Worm (Caenorhabditis elegans) whole organism, mixed stage, embryonic: Measurements from ENCODE around the gene fbxb-17.

Experiments used
- bed-3 ChIP-seq: fragments of 200-800 bp; sonication (Bioruptor generic); optimal IDR thresholded peaks from 3 replicates; lab custom pipeline; 2018; ENCODE audit warnings: mild to moderate bottlenecking, missing genetic modification characterization, moderate library complexity, missing compliant biosample characterization
- ces-1 ChIP-seq: fragments of 150-350 bp; optimal IDR thresholded peaks from 2 replicates; lab custom pipeline; 2014; ENCODE audit warnings: missing biosample characterization, missing genetic modification reagents, missing genetic modification characterization
- drap-1 ChIP-seq: fragments of 200-800 bp; sonication (Bioruptor generic); optimal IDR thresholded peaks from 3 replicates; lab custom pipeline; 2018; ENCODE audit warnings: mild to moderate bottlenecking, missing genetic modification characterization, missing compliant biosample characterization
- ham-2 ChIP-seq: fragments of 200-800 bp; sonication (Bioruptor generic); optimal IDR thresholded peaks from 2 replicates; lab custom pipeline; 2018; ENCODE audit warnings: mild to moderate bottlenecking, missing genetic modification characterization, missing compliant biosample characterization
- lsy-2 ChIP-seq: fragments of 150-350 bp; optimal IDR thresholded peaks from 2 replicates; lab custom pipeline; 2014; ENCODE audit warnings: missing biosample characterization, missing genetic modification characterization
- mep-1 ChIP-seq: fragments of 150-350 bp; optimal IDR thresholded peaks from 2 replicates; lab custom pipeline; 2017; ENCODE audit warnings: missing biosample characterization, missing genetic modification reagents, missing genetic modification characterization, inconsistent platforms
- nhr-12 ChIP-seq: fragments of 150-350 bp; optimal IDR thresholded peaks from 2 replicates; lab custom pipeline; 2014; ENCODE audit warnings: missing biosample characterization, missing genetic modification characterization
- nhr-237 ChIP-seq: fragments of 150-350 bp; optimal IDR thresholded peaks from 2 replicates; lab custom pipeline; 2014; ENCODE audit warnings: missing biosample characterization, missing genetic modification characterization
- pha-4 ChIP-seq: fragments of 150-350 bp; optimal IDR thresholded peaks from 2 replicates; lab custom pipeline; 2018; ENCODE audit warnings: missing biosample characterization, missing genetic modification reagents, missing genetic modification characterization
- sptf-1 ChIP-seq: sonication (generic microtip); optimal IDR thresholded peaks from 2 replicates; lab custom pipeline; 2017; ENCODE audit warnings: mild to moderate bottlenecking, missing genetic modification characterization, moderate library complexity, missing compliant biosample characterization
- unc-39 ChIP-seq: fragments of 150-350 bp; optimal IDR thresholded peaks from 2 replicates; lab custom pipeline; 2014; ENCODE audit warnings: missing biosample characterization, missing genetic modification characterization
- unc-62 ChIP-seq: fragments of 150-350 bp; optimal IDR thresholded peaks from 2 replicates; lab custom pipeline; 2014; ENCODE audit warnings: missing biosample characterization, missing genetic modification reagents, missing genetic modification characterization
- ztf-11 ChIP-seq: fragments of 150-350 bp; optimal IDR thresholded peaks from 2 replicates; lab custom pipeline; 2014; ENCODE audit warnings: missing biosample characterization, missing genetic modification characterization

DNA sequence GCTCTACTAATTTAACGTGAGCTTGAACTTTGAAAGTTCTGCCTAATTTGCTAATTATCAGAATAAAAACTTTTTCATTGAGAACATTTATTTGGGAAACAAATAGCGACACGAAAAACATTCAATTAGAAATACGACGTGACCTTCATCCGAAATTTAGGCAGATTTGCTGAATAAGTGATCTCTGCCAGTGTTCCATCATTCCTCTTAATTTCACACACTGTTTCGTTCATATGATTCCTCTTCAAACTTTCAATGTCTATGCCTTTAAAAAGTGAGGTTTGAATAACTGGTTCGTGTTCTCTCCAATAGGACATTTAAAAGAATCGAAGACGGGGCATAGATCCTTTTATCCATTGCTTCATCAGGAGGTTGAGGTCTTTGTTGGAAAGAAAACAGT is 25.7 kb upstream of the fbxb-17 start, which contains the start of gene fbxb-20:
- no peak for TF ChIP-seq pha-4 (tag; lab: Kevin White, UChicago)
- TF ChIP-seq bed-3 = no peak
- no peak for TF ChIP-seq ces-1 (GFP tag; lab: Kevin White, UChicago)
- no peak for TF ChIP-seq ztf-11 (tag; lab: Kevin White, UChicago)
- no peak for TF ChIP-seq sptf-1 (tag; lab: Kevin White, UChicago)
- no peak for TF ChIP-seq unc-39 (tag; lab: Kevin White, UChicago)
- no peak for TF ChIP-seq lsy-2
- TF ChIP-seq mep-1 (tag; lab: Kevin White, UChicago) = no peak
- no peak for TF ChIP-seq drap-1
- TF ChIP-seq unc-62 (GFP tag; lab: Kevin White, UChicago) = no peak
- no peak for TF ChIP-seq nhr-237
- TF ChIP-seq nhr-12 = no peak
- TF ChIP-seq ham-2 (GFP tag; lab: Kevin White, UChicago) = no peak
